Fruit fly (Drosophila melanogaster): ENCODE results near the gene CG34174.

dm6 chr2L:2180665-2181064 lies 33.4 kb upstream of the CG34174 start:
- TF ChIP-seq psq (optimal IDR thresholded peaks at IDR 0.05) (no peak), Myc (optimal IDR thresholded peaks at IDR 0.05) (no peak), h (optimal IDR thresholded peaks at IDR 0.05) (no peak), ttk (optimal IDR thresholded peaks at IDR 0.05) (no peak), Sin3A (optimal IDR thresholded peaks at IDR 0.05) (no peak), insv (optimal IDR thresholded peaks at IDR 0.05) (no peak)
